Fruit fly (Drosophila melanogaster): Measurements from ENCODE around the gene MRP.

DNA sequence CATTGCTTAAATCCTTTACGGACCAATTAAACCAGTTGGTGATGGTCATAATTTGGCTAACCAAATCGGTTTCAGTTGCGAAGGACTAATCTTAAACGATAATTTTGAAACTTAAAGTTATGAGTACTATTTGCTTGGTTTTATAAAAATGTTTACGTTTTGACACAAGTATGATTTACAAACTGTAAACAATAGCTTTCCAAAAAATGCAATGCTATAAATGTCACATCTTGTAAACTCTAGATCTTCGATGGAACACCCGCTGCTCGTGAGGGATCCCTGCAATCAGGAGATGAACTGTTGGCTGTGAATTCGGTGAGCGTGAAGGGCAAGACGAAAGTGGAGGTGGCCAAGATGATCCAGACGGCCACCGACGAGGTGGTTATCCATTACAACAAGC is 21.6 kb upstream of the MRP start, which contains the start of gene CG5781:
- TF ChIP-seq psq (optimal IDR thresholded peaks at IDR 0.05): no peak
- no peak for TF ChIP-seq usp (GFP tag; optimal IDR thresholded peaks at IDR 0.05)
- no peak for TF ChIP-seq pan (optimal IDR thresholded peaks at IDR 0.05)
- no peak for TF ChIP-seq EcR (GFP tag; optimal IDR thresholded peaks at IDR 0.05)
- no peak for TF ChIP-seq CG8478 (optimal IDR thresholded peaks at IDR 0.05)

Measured in whole organism.